Worm (Caenorhabditis elegans): ENCODE results near the gene T06F4.1.

- no peak for TF ChIP-seq sea-1 (GFP tag; conservative IDR thresholded peaks at IDR 0.05)
- TF ChIP-seq ama-1 (optimal IDR thresholded peaks at IDR 0.05): no peak
- TF ChIP-seq flt-1 (GFP tag; IDR thresholded peaks at IDR 0.05): no peak
- no peak for TF ChIP-seq tbx-37 (GFP tag; conservative IDR thresholded peaks at IDR 0.05)
- TF ChIP-seq F13C5.2 (tag; optimal IDR thresholded peaks at IDR 0.05): no peak
- no peak for TF ChIP-seq pes-1 (GFP tag; IDR thresholded peaks at IDR 0.05)
These were observed 30.8 kb upstream of the T06F4.1 start for ce11 chrX:4109970-4110369.

Measured in whole organism, early embryonic.